Worm (Caenorhabditis elegans) whole organism, young adult: ENCODE measurements around the gene ctsa-1.1.

ENCODE experiments used
- B0019.2 ChIP-seq: fragments of 200-800 bp; sonication (Bioruptor generic); conservative IDR thresholded peaks from 2 replicates; pipeline ENCODE4 v1.3.6; 2022; ENCODE audit warnings: missing genetic modification reagents, missing genetic modification characterization, missing compliant biosample characterization
- C06A6.2 ChIP-seq: fragments of 200-800 bp; sonication (Bioruptor generic); conservative IDR thresholded peaks from 2 replicates; pipeline ENCODE4 v1.3.6; 2022; ENCODE audit warnings: missing genetic modification characterization, missing compliant biosample characterization
- F52B5.7 ChIP-seq: sonication (generic microtip); optimal IDR thresholded peaks from 2 replicates; lab custom pipeline; 2016; ENCODE audit warnings: mild to moderate bottlenecking, missing genetic modification characterization, missing compliant biosample characterization
- F55B11.4 ChIP-seq: sonication (generic microtip); optimal IDR thresholded peaks from 2 replicates; lab custom pipeline; 2016; ENCODE audit warnings: missing compliant biosample characterization, missing genetic modification characterization, borderline replicate concordance; ENCODE audit not compliant: insufficient read depth
- T26A5.8 ChIP-seq: sonication (generic microtip); optimal IDR thresholded peaks from 2 replicates; lab custom pipeline; 2016; ENCODE audit warnings: missing genetic modification characterization, missing compliant biosample characterization
- Y53F4B.3 ChIP-seq: fragments of 200-800 bp; sonication (Bioruptor generic); IDR thresholded peaks from 2 replicates; pipeline ENCODE4 v1.3.6; 2022; ENCODE audit warnings: missing genetic modification reagents, missing genetic modification characterization, missing compliant biosample characterization
- Y56A3A.18 ChIP-seq: fragments of 200-800 bp; sonication (Bioruptor generic); IDR thresholded peaks from 2 replicates; pipeline ENCODE4 v1.3.6; 2022; ENCODE audit warnings: missing genetic modification reagents, missing genetic modification characterization, missing compliant biosample characterization
- Y67H2A.10 ChIP-seq: fragments of 200-800 bp; sonication (Bioruptor generic); conservative IDR thresholded peaks from 2 replicates; pipeline ENCODE4 v1.3.6; 2022; ENCODE audit warnings: missing genetic modification reagents, missing genetic modification characterization, missing compliant biosample characterization
- Y79H2A.3 ChIP-seq: fragments of 200-800 bp; sonication (Bioruptor generic); conservative IDR thresholded peaks from 2 replicates; pipeline ENCODE4 v1.3.6; 2022; ENCODE audit warnings: missing genetic modification reagents, missing genetic modification characterization, missing compliant biosample characterization
- ama-1 ChIP-seq, 3 experiments: fragments of 150-350 bp in 1 of 3; sonication (generic microtip) in 2 of 3; optimal IDR thresholded peaks; 2 replicates each; lab custom pipeline; 2014 to 2018; ENCODE audit warnings: missing biosample characterization in 2 of 3, missing genetic modification characterization in 2 of 3, missing genetic modification reagents in 2 of 3
- atf-7 ChIP-seq: sonication (generic microtip); optimal IDR thresholded peaks from 2 replicates; lab custom pipeline; 2017; ENCODE audit warnings: mild to moderate bottlenecking, missing genetic modification characterization, missing compliant biosample characterization
- attf-5 ChIP-seq: fragments of 200-800 bp; sonication (Bioruptor generic); optimal IDR thresholded peaks from 2 replicates; lab custom pipeline; 2018; ENCODE audit warnings: mild to moderate bottlenecking, missing genetic modification characterization, missing compliant biosample characterization
- ccch-3 ChIP-seq: fragments of 200-800 bp; sonication (Bioruptor generic); optimal IDR thresholded peaks from 2 replicates; lab custom pipeline; 2018; ENCODE audit warnings: mild to moderate bottlenecking, missing genetic modification characterization, missing compliant biosample characterization
- cebp-1 ChIP-seq, 2 experiments: fragments of 200-800 bp in 1 of 2; sonication (Bioruptor generic) in 1 of 2; sonication (generic microtip) in 1 of 2; IDR thresholded peaks in 1 of 2; optimal IDR thresholded peaks in 1 of 2; 2 replicates each; pipeline versions ENCODE4 v1.3.6 to Lab custom; 2017 to 2022; ENCODE audit warnings: missing compliant biosample characterization in 2 of 2, missing genetic modification characterization in 2 of 2, mild to moderate bottlenecking in 1 of 2, missing genetic modification reagents in 1 of 2, moderate library complexity in 1 of 2
- ceh-40 ChIP-seq: fragments of 200-800 bp; sonication (Bioruptor generic); IDR thresholded peaks from 2 replicates; pipeline ENCODE4 v1.3.6; 2022; ENCODE audit warnings: missing genetic modification characterization, missing compliant biosample characterization
- ceh-58 ChIP-seq: fragments of 200-800 bp; sonication (Bioruptor generic); IDR thresholded peaks from 2 replicates; pipeline ENCODE4 v1.3.6; 2022; ENCODE audit warnings: missing genetic modification characterization, missing compliant biosample characterization
- ceh-79 ChIP-seq: sonication (generic microtip); optimal IDR thresholded peaks from 2 replicates; lab custom pipeline; 2017; ENCODE audit warnings: mild to moderate bottlenecking, missing genetic modification characterization, missing compliant biosample characterization
- ceh-91 ChIP-seq: fragments of 200-800 bp; sonication (Bioruptor generic); IDR thresholded peaks from 2 replicates; pipeline ENCODE4 v1.3.6; 2022; ENCODE audit warnings: missing genetic modification reagents, missing genetic modification characterization, missing compliant biosample characterization
- die-1 ChIP-seq: sonication (generic microtip); optimal IDR thresholded peaks from 2 replicates; lab custom pipeline; 2016; ENCODE audit warnings: missing genotype, mild to moderate bottlenecking, missing genetic modification characterization, missing compliant biosample characterization
- dpff-1 ChIP-seq: sonication (generic microtip); optimal IDR thresholded peaks from 2 replicates; lab custom pipeline; 2017; ENCODE audit warnings: mild to moderate bottlenecking, missing genetic modification characterization, missing compliant biosample characterization
- dpl-1 ChIP-seq: fragments of 150-350 bp; optimal IDR thresholded peaks from 2 replicates; lab custom pipeline; 2014; ENCODE audit warnings: missing biosample characterization, missing genetic modification reagents, missing genetic modification characterization
- efl-1 ChIP-seq: fragments of 150-350 bp; optimal IDR thresholded peaks from 2 replicates; lab custom pipeline; 2014; ENCODE audit warnings: missing biosample characterization, missing genetic modification reagents, missing genetic modification characterization
- egrh-3 ChIP-seq: fragments of 200-800 bp; sonication (Bioruptor generic); IDR thresholded peaks from 2 replicates; pipeline ENCODE4 v1.3.6; 2022; ENCODE audit warnings: missing genetic modification reagents, missing genetic modification characterization, missing compliant biosample characterization
- ets-4 ChIP-seq: fragments of 200-800 bp; sonication (Bioruptor generic); optimal IDR thresholded peaks from 2 replicates; lab custom pipeline; 2018; ENCODE audit warnings: mild to moderate bottlenecking, missing genetic modification characterization, missing compliant biosample characterization
- gei-17 ChIP-seq: fragments of 200-800 bp; sonication (Bioruptor generic); optimal IDR thresholded peaks from 2 replicates; lab custom pipeline; 2018; ENCODE audit warnings: mild to moderate bottlenecking, missing genetic modification characterization, missing compliant biosample characterization
- hmg-1.2 ChIP-seq: fragments of 200-800 bp; sonication (Bioruptor generic); IDR thresholded peaks from 2 replicates; pipeline ENCODE4 v1.3.6; 2022; ENCODE audit warnings: missing genetic modification reagents, missing genetic modification characterization, missing compliant biosample characterization
- hmg-20 ChIP-seq: fragments of 200-800 bp; sonication (Bioruptor generic); IDR thresholded peaks from 2 replicates; pipeline ENCODE4 v1.3.6; 2022; ENCODE audit warnings: missing genetic modification reagents, missing genetic modification characterization, missing compliant biosample characterization
- lin-26 ChIP-seq: fragments of 200-800 bp; sonication (Bioruptor generic); IDR thresholded peaks from 2 replicates; pipeline ENCODE4 v1.3.6; 2022; ENCODE audit warnings: missing genetic modification reagents, missing genetic modification characterization, missing compliant biosample characterization
- lin-35 ChIP-seq, 3 experiments: fragments of 150-350 bp in 2 of 3; sonication (generic microtip) in 1 of 3; optimal IDR thresholded peaks; 2 replicates each; lab custom pipeline; 2014 to 2018; ENCODE audit warnings: missing biosample characterization in 3 of 3, missing genetic modification characterization in 3 of 3, missing genetic modification reagents in 3 of 3
- madf-6 ChIP-seq: fragments of 200-800 bp; sonication (Bioruptor generic); IDR thresholded peaks from 2 replicates; pipeline ENCODE4 v1.3.6; 2022; ENCODE audit warnings: missing genetic modification reagents, missing genetic modification characterization, missing compliant biosample characterization
- mel-28 ChIP-seq: sonication (generic microtip); optimal IDR thresholded peaks from 2 replicates; lab custom pipeline; 2016; ENCODE audit warnings: borderline replicate concordance, mild to moderate bottlenecking, missing genetic modification characterization, missing compliant biosample characterization
- mxl-1 ChIP-seq: sonication (generic microtip); optimal IDR thresholded peaks from 2 replicates; lab custom pipeline; 2016; ENCODE audit warnings: missing genetic modification characterization, missing compliant biosample characterization
- nhr-80 ChIP-seq: sonication (generic microtip); optimal IDR thresholded peaks from 2 replicates; lab custom pipeline; 2016; ENCODE audit warnings: missing genetic modification characterization, missing compliant biosample characterization
- pha-4 ChIP-seq: fragments of 150-350 bp; sonication (generic microtip); optimal IDR thresholded peaks from 2 replicates; lab custom pipeline; 2014; ENCODE audit warnings: missing biosample characterization, missing genetic modification reagents, missing genetic modification characterization
- rcor-1 ChIP-seq: fragments of 200-800 bp; sonication (Bioruptor generic); IDR thresholded peaks from 2 replicates; pipeline ENCODE4 v1.3.6; 2022; ENCODE audit warnings: missing genetic modification reagents, missing genetic modification characterization, missing compliant biosample characterization
- sdz-38 ChIP-seq: sonication (generic microtip); optimal IDR thresholded peaks from 2 replicates; lab custom pipeline; 2016; ENCODE audit warnings: missing genotype, missing genetic modification characterization, missing compliant biosample characterization
- snpc-3.4 ChIP-seq: sonication (generic microtip); optimal IDR thresholded peaks from 2 replicates; lab custom pipeline; 2017; ENCODE audit warnings: missing genetic modification characterization, mild to moderate bottlenecking, missing compliant biosample characterization, antibody characterized with exemption, moderate library complexity, missing genotype, missing genetic modification reagents
- snpc-4 ChIP-seq, 5 experiments: fragments of 150-350 bp in 1 of 5; sonication (generic microtip) in 4 of 5; optimal IDR thresholded peaks; 2 replicates each; lab custom pipeline; 2014 to 2018; ENCODE audit warnings: missing genetic modification characterization in 5 of 5, missing biosample characterization in 3 of 5, antibody characterized with exemption in 2 of 5, mild to moderate bottlenecking in 2 of 5, missing compliant biosample characterization in 2 of 5, missing genotype in 2 of 5, moderate library complexity in 2 of 5, missing genetic modification reagents in 1 of 5
- tbx-9 ChIP-seq: sonication (generic microtip); optimal IDR thresholded peaks from 2 replicates; lab custom pipeline; 2016; ENCODE audit warnings: borderline replicate concordance, missing genetic modification characterization, inconsistent platforms, missing compliant biosample characterization
- unc-130 ChIP-seq: sonication (generic microtip); optimal IDR thresholded peaks from 2 replicates; lab custom pipeline; 2016; ENCODE audit warnings: missing genetic modification reagents, missing genetic modification characterization, missing compliant biosample characterization
- ztf-6 ChIP-seq: fragments of 200-800 bp; sonication (Bioruptor generic); IDR thresholded peaks from 2 replicates; pipeline ENCODE4 v1.3.6; 2022; ENCODE audit warnings: missing genetic modification reagents, missing genetic modification characterization, missing compliant biosample characterization

Gene ctsa-1.1

DNA sequence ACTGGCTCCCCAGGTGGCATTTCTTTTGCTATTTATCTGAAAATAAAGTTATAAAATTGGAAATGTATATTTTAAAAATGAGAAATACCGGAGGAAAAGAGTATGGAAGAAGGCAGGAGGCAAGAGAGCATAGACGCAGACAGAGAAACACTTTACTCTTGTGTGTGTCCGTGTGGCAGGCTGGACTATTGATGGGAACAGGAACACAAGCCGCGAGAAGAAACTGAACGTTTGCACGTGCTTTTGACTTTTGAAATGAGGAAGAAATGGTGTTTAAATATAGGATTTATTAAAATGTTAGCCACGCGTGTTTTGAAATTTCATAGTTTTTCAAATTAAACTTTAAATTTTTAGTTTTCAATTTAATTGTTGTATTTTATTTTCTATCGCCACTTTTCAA is 11.3 kb upstream of the ctsa-1.1 start, which contains the start of gene F10G7.10:
Gene F10G7.10 (minus strand): TSS at position 145 of the 400 bp plus-strand sequence.
- TF ChIP-seq egrh-3 (GFP tag; lab: Robert Waterston, UW): no peak
- no peak for TF ChIP-seq nhr-80 (tag; lab: Kevin White, UChicago)
- TF ChIP-seq Y67H2A.10 (GFP tag; lab: Robert Waterston, UW): no peak
- no peak for TF ChIP-seq pha-4 (tag; lab: Kevin White, UChicago)
- TF ChIP-seq Y56A3A.18 (GFP tag; lab: Robert Waterston, UW): no peak
- peak; percentile 35; the same call in 1 of the 2 replicates for TF ChIP-seq hmg-1.2 (GFP tag; lab: Robert Waterston, UW)
- no peak for TF ChIP-seq snpc-3.4 (tag; lab: Kevin White, UChicago)
- TF ChIP-seq Y53F4B.3 (GFP tag; lab: Robert Waterston, UW): no peak
- no peak for TF ChIP-seq F55B11.4 (tag; lab: Kevin White, UChicago)
- no peak for TF ChIP-seq lin-26 (GFP tag; lab: Robert Waterston, UW)
- TF ChIP-seq ceh-79 (tag; lab: Kevin White, UChicago): no peak
- peak; percentile 46 for TF ChIP-seq attf-5
- TF ChIP-seq C06A6.2 (GFP tag; lab: Robert Waterston, UW): no peak
- TF ChIP-seq Y79H2A.3: no peak
- TF ChIP-seq T26A5.8 (tag; lab: Kevin White, UChicago): no peak
- TF ChIP-seq cebp-1 (GFP tag; IDR thresholded peaks at IDR 0.05; lab: Robert Waterston, UW): no peak
- peak; percentile 62 for TF ChIP-seq cebp-1 (tag; optimal IDR thresholded peaks at IDR 0.05; lab: Kevin White, UChicago)
- TF ChIP-seq mxl-1 (tag; lab: Kevin White, UChicago): no peak

DNA sequence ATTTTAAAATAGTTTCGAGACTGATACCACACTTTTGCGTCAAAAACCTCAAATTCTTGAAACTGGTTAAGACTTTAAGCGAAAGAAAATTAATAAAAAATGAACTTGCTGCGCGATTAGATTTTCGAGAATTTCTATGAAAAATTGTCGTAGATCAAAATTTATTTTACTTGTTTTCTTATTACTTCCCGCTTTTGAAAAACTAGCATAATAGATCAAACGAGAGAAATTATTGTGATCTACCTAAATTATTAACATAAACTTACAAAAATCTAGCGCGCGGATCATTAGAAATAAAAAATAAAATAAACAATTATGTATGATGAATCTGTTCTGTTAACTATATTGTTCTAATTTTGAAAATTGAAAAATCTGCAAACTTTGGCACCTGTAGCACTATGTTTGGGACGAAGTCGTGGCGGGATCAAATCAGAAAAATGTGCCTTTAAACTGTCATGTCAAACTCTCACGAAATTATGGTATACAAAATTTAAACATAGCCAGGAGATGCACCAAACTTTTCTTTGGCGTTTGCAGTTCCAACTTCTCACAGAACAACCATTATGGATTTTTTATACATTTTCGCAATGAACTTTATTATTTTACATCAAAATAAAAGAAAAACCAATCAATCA is 10.6 kb upstream of the ctsa-1.1 start:
- TF ChIP-seq hmg-20 (GFP tag; lab: Robert Waterston, UW): no peak
- TF ChIP-seq dpff-1: no peak
- TF ChIP-seq atf-7 (tag; lab: Kevin White, UChicago): no peak
- no peak for TF ChIP-seq pha-4 (tag; lab: Kevin White, UChicago)
- no peak for TF ChIP-seq F52B5.7 (tag; lab: Kevin White, UChicago)
- TF ChIP-seq madf-6 (GFP tag; lab: Robert Waterston, UW): peak; percentile 86; the same call in 1 of the 2 replicates
- TF ChIP-seq dpl-1: peak; percentile 33
- TF ChIP-seq unc-130: peak; percentile 3
- TF ChIP-seq rcor-1 (GFP tag; lab: Robert Waterston, UW): no peak
- no peak for TF ChIP-seq nhr-80 (tag; lab: Kevin White, UChicago)
- TF ChIP-seq lin-35 (GFP tag; optimal IDR thresholded peaks at IDR 0.05; lab: Kevin White, UChicago): peak in 1 of 3 experiments; percentile 12
- peak; percentile 18 for TF ChIP-seq ama-1 (optimal IDR thresholded peaks at IDR 0.05; lab: Kevin White, UChicago)
- TF ChIP-seq ama-1 (GFP tag; optimal IDR thresholded peaks at IDR 0.05; lab: Kevin White, UChicago): no peak
- TF ChIP-seq Y56A3A.18 (GFP tag; lab: Robert Waterston, UW): no peak
- TF ChIP-seq efl-1 (GFP tag; lab: Kevin White, UChicago): peak; percentile 76
- TF ChIP-seq ccch-3: no peak
- TF ChIP-seq ztf-6 (GFP tag; lab: Robert Waterston, UW): no peak
- TF ChIP-seq ceh-91: no peak

DNA sequence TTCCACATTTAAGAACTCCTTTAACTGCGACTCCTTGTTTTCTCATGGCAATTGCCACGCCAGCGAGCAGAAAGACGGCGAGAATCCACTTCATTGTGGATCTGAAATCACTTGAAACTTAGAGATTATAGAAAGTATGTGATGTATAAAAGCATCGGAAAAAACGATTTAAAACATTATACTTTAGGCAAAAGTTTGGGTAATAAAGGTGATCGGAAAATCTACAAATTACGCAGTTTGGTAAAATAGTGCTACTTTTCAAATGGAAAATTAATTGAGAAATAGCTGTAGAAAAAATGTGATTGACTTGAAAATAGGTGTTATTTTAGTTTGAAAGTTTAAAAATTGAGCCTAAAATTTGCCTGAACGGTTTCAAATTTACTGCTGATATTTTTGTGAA is 9.7 kb upstream of the ctsa-1.1 start, which contains the start of gene ttr-41:
Gene ttr-41 (minus strand): TSS at position 101 of the 400 bp plus-strand sequence.
- TF ChIP-seq die-1 (tag; lab: Kevin White, UChicago) (no peak), ama-1 (optimal IDR thresholded peaks at IDR 0.05; lab: Kevin White, UChicago) (no peak), ama-1 (GFP tag; optimal IDR thresholded peaks at IDR 0.05; lab: Kevin White, UChicago) (no peak), ceh-58 (GFP tag; lab: Robert Waterston, UW) (no peak), gei-17 (no peak), ets-4 (no peak), B0019.2 (no peak), ceh-40 (no peak), tbx-9 (tag; lab: Kevin White, UChicago) (no peak), mel-28 (tag; lab: Kevin White, UChicago) (no peak), snpc-4 (GFP tag; optimal IDR thresholded peaks at IDR 0.05; lab: Kevin White, UChicago) (no peak), snpc-4 (tag; optimal IDR thresholded peaks at IDR 0.05; lab: Kevin White, UChicago) (no peak), unc-130 (no peak), sdz-38 (tag; lab: Kevin White, UChicago) (no peak), pha-4 (tag; lab: Kevin White, UChicago) (no peak)
